Worm (Caenorhabditis elegans): ENCODE results near the gene W03A5.6.

Gene W03A5.6

DNA sequence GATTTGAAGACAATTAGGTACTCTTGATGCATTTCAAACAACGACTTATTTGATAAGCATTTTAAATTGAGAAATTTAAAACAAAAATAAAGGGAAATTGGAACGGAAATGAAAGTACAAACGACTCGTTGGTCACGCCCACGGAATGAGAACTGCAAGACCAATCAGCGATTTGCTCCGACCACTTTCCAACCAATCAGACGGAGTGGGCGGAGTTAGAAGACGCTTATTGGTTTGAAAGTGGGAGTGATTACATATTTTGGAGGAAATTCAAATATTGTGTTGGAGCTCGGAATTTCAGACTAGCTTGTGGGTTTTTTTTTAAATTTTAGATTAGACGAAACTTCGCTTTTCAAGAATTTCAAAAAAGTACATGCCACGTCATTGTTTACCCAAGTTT lies 28.6 kb upstream of the W03A5.6 start:
- TF ChIP-seq unc-3 (GFP tag; conservative IDR thresholded peaks at IDR 0.05) (no peak), unc-3 (tag; optimal IDR thresholded peaks at IDR 0.05) (no peak), nfya-1 (tag; optimal IDR thresholded peaks at IDR 0.05) (peak; percentile 96)

DNA sequence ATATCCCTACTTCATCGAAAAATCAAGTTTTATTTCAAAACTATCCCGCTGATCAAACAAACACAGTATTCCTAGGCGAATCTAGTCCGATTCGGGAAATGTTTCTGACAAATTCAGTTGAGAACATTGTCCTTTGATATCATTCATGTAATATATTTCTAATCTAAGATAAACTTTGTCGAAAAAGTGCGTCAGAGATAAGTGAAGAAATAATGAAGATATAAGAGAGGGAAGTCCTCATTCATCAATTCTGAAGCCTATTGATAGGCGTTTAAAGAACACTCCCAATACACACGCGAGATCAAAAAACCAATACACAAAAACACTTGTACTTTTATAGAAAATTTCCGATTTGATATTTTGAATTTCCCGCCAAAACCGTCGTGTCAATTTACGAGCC lies 24.4 kb upstream of the W03A5.6 start:
- TF ChIP-seq ceh-45 (GFP tag; IDR thresholded peaks at IDR 0.05) (no peak), ceh-19 (GFP tag; optimal IDR thresholded peaks at IDR 0.05) (no peak), ztf-16 (tag; optimal IDR thresholded peaks at IDR 0.05) (no peak), dve-1 (tag; optimal IDR thresholded peaks at IDR 0.05) (no peak), ceh-18 (tag; optimal IDR thresholded peaks at IDR 0.05) (no peak), ceh-14 (tag; optimal IDR thresholded peaks at IDR 0.05) (no peak), unc-3 (GFP tag; conservative IDR thresholded peaks at IDR 0.05) (no peak), unc-3 (tag; optimal IDR thresholded peaks at IDR 0.05) (no peak), ama-1 (optimal IDR thresholded peaks at IDR 0.05) (no peak), sox-4 (tag; optimal IDR thresholded peaks at IDR 0.05) (no peak), F13H6.1 (tag; optimal IDR thresholded peaks at IDR 0.05) (no peak), ahr-1 (tag; optimal IDR thresholded peaks at IDR 0.05) (no peak), ceh-2 (tag; optimal IDR thresholded peaks at IDR 0.05) (no peak), C08G9.2 (tag; optimal IDR thresholded peaks at IDR 0.05) (no peak), madf-2 (tag; optimal IDR thresholded peaks at IDR 0.05) (no peak), npax-4 (tag; optimal IDR thresholded peaks at IDR 0.05) (no peak), mec-3 (tag; optimal IDR thresholded peaks at IDR 0.05; ENCODE audit: borderline replicate concordance) (no peak), zip-5 (tag; optimal IDR thresholded peaks at IDR 0.05) (no peak), eyg-1 (tag; optimal IDR thresholded peaks at IDR 0.05) (no peak)

DNA sequence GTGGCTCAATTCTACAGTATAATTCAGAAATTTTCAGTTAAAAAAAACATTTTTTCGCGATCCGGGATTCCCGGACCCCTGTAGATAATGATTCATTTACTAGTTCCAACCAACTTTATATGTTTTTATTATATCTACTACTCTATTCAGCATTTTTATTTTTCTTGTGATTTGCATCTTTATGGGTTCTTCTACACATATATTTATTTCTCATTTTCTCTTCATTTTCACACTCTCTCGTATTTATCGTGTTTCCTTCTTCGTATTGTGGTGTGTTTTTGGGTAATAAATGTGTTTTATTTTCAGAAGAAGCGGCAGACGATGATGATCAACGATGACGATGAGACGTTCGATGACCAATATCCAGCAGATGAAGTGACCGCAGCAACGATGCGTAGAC lies 23.6 kb upstream of the W03A5.6 start, which contains the start of gene F48E8.2:
Gene F48E8.2, plus strand, starts transcription at position 301 of the 400 bp plus-strand sequence.
- TF ChIP-seq ceh-24 (tag; optimal IDR thresholded peaks at IDR 0.05) (no peak), ceh-31 (tag; optimal IDR thresholded peaks at IDR 0.05) (no peak), pha-4 (tag; optimal IDR thresholded peaks at IDR 0.05) (no peak), unc-3 (GFP tag; conservative IDR thresholded peaks at IDR 0.05) (no peak), unc-3 (tag; optimal IDR thresholded peaks at IDR 0.05) (no peak)

DNA sequence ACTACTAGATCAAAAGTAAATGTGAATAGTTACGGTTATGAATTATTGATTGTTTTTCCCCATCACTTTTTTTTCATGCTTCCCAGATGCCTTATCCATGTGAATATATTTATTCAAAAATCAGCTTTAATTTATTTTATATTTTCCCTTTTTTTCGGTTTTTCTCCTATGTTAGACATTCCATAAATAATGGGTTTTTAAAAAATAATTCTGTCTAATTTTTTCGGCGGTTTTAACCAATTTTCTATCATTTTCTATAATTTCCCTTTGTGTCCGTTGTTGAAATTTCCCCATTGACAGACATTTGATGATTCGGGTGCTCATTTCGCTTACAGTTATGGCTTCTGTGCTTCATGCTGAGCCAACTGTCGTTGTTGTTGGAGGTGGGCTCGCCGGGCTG lies 20.6 kb upstream of the W03A5.6 start, which contains the start of gene F48E8.3:
Gene F48E8.3, plus strand, starts transcription at position 301 of the 400 bp plus-strand sequence.
- no peak for TF ChIP-seq ceh-31 (tag; optimal IDR thresholded peaks at IDR 0.05)
- TF ChIP-seq ceh-19 (GFP tag; optimal IDR thresholded peaks at IDR 0.05), result no peak
- no peak for TF ChIP-seq syd-9 (tag; optimal IDR thresholded peaks at IDR 0.05)
- TF ChIP-seq pros-1 (tag; optimal IDR thresholded peaks at IDR 0.05), result no peak

DNA sequence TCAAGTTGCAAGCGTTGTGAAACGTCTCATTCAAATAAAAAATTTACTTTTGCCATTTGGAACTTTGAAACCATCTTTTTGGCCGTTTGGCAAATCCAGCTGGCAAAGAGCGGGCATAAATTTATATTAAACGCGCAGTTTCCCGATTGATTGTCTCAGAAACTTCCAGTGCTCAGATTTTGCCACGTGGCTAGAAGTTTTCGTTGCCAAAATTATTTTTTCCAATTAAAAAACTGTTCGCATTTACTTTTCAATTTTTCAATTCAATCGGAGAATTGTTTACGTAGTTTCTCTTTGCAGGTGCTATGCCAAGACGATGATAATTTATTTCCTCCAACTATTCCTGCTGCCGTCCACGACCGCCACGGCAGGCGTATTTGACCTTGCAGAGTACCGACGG lies 12.8 kb upstream of the W03A5.6 start, which contains the start of gene F48E8.4:
Gene F48E8.4, plus strand, starts transcription at position 301 of the 400 bp plus-strand sequence.
- TF ChIP-seq ceh-48 (tag; optimal IDR thresholded peaks at IDR 0.05) (no peak), ceh-22 (tag; optimal IDR thresholded peaks at IDR 0.05) (no peak), odd-2 (tag; optimal IDR thresholded peaks at IDR 0.05) (no peak), npax-4 (tag; optimal IDR thresholded peaks at IDR 0.05) (no peak), tbx-7 (tag; optimal IDR thresholded peaks at IDR 0.05) (no peak), ama-1 (optimal IDR thresholded peaks at IDR 0.05) (no peak), che-1 (tag; optimal IDR thresholded peaks at IDR 0.05) (no peak), pha-4 (tag; optimal IDR thresholded peaks at IDR 0.05) (no peak), dve-1 (tag; optimal IDR thresholded peaks at IDR 0.05) (no peak), gmeb-2 (tag; optimal IDR thresholded peaks at IDR 0.05) (no peak), lin-11 (tag; optimal IDR thresholded peaks at IDR 0.05) (no peak), ets-4 (tag; optimal IDR thresholded peaks at IDR 0.05) (no peak), hlh-30 (tag; optimal IDR thresholded peaks at IDR 0.05; ENCODE audit: insufficient read depth) (no peak)
